Worm (Caenorhabditis elegans) whole organism, early embryonic: ENCODE measurements around the gene srbc-63.

ENCODE experiments used
- B0310.2 ChIP-seq: sonication (generic microtip); optimal IDR thresholded peaks from 2 replicates; lab custom pipeline; 2016; ENCODE audit warnings: mild to moderate bottlenecking, missing genetic modification characterization, missing compliant biosample characterization
- F13C5.2 ChIP-seq: sonication (generic microtip); optimal IDR thresholded peaks from 2 replicates; lab custom pipeline; 2017; ENCODE audit warnings: mild to moderate bottlenecking, missing genetic modification characterization, inconsistent platforms, missing compliant biosample characterization
- aly-1 ChIP-seq: sonication (generic microtip); optimal IDR thresholded peaks from 2 replicates; lab custom pipeline; 2016; ENCODE audit warnings: missing genetic modification characterization, missing compliant biosample characterization
- ama-1 ChIP-seq: fragments of 150-350 bp; optimal IDR thresholded peaks from 2 replicates; lab custom pipeline; 2014
- ceh-13 ChIP-seq: fragments of 200-800 bp; sonication (Bioruptor generic); optimal IDR thresholded peaks from 2 replicates; lab custom pipeline; 2018; ENCODE audit warnings: mild to moderate bottlenecking, missing genetic modification characterization, missing compliant biosample characterization
- ceh-36 ChIP-seq: sonication (generic microtip); optimal IDR thresholded peaks from 2 replicates; lab custom pipeline; 2016; ENCODE audit warnings: missing genetic modification characterization, inconsistent platforms, missing compliant biosample characterization
- ets-7 ChIP-seq: sonication (generic microtip); optimal IDR thresholded peaks from 2 replicates; lab custom pipeline; 2016; ENCODE audit warnings: missing genotype, missing genetic modification characterization, missing compliant biosample characterization
- flt-1 ChIP-seq: fragments of 200-800 bp; sonication (Bioruptor generic); IDR thresholded peaks from 2 replicates; pipeline ENCODE4 v1.3.6; 2022; ENCODE audit warnings: missing genetic modification characterization, missing compliant biosample characterization
- hmbx-1 ChIP-seq: sonication (generic microtip); optimal IDR thresholded peaks from 2 replicates; lab custom pipeline; 2016; ENCODE audit warnings: mild to moderate bottlenecking, missing genetic modification characterization, missing compliant biosample characterization
- hmg-4 ChIP-seq: fragments of 200-800 bp; sonication (Bioruptor generic); optimal IDR thresholded peaks from 2 replicates; lab custom pipeline; 2018; ENCODE audit warnings: mild to moderate bottlenecking, missing genetic modification characterization, missing compliant biosample characterization
- hnd-1 ChIP-seq: sonication (generic microtip); optimal IDR thresholded peaks from 2 replicates; lab custom pipeline; 2016; ENCODE audit warnings: missing genetic modification characterization, missing compliant biosample characterization
- pes-1 ChIP-seq: fragments of 200-800 bp; sonication (Bioruptor generic); IDR thresholded peaks from 2 replicates; pipeline ENCODE4 v1.3.6; 2022; ENCODE audit warnings: missing genetic modification reagents, missing genetic modification characterization, missing compliant biosample characterization
- scrt-1 ChIP-seq: fragments of 200-800 bp; sonication (Bioruptor generic); IDR thresholded peaks from 2 replicates; pipeline ENCODE4 v1.3.6; 2022; ENCODE audit warnings: missing genetic modification characterization, missing compliant biosample characterization
- sea-1 ChIP-seq: fragments of 200-800 bp; sonication (Bioruptor generic); conservative IDR thresholded peaks from 2 replicates; pipeline ENCODE4 v1.3.6; 2022; ENCODE audit warnings: missing genetic modification characterization, missing compliant biosample characterization
- tbx-11 ChIP-seq: fragments of 200-800 bp; sonication (Bioruptor generic); IDR thresholded peaks from 2 replicates; pipeline ENCODE4 v1.3.6; 2022; ENCODE audit warnings: missing genetic modification characterization, missing compliant biosample characterization
- tbx-37 ChIP-seq: fragments of 200-800 bp; sonication (Bioruptor generic); conservative IDR thresholded peaks from 2 replicates; pipeline ENCODE4 v1.3.6; 2022; ENCODE audit warnings: missing genetic modification reagents, missing genetic modification characterization, missing compliant biosample characterization
- tra-4 ChIP-seq: sonication (generic microtip); optimal IDR thresholded peaks from 2 replicates; lab custom pipeline; 2017; ENCODE audit warnings: missing genetic modification characterization, missing compliant biosample characterization

The srbc-63 gene

DNA sequence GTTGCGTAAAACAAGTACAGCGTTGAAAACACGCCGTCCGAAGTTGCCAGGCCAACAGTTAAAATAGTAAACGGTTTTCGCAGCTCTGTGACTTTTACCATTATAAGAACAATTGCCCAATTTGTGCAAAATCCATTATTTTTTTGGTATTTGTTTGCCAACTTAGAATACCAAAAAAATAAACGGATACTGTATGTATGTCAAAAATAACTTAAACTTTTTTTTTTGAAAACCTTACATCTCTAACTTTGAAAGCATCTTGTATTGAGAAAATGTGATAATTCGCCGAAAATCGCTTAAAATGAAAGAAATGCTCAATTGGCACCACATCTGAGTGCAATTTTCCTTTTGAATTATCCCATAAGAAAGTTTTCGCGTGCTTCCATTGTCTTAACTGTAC is 13.8 kb downstream of the srbc-63 start, which contains the start of gene fbxa-199:
TSS of gene fbxa-199 (minus strand) at position 101 of the 400 bp plus-strand sequence.
- TF ChIP-seq tbx-37, result no peak
- TF ChIP-seq aly-1, result no peak
- no peak for TF ChIP-seq ama-1 (lab: Kevin White, UChicago)
- TF ChIP-seq pes-1 (GFP tag; lab: Robert Waterston, UW), result no peak
- no peak for TF ChIP-seq tra-4 (tag; lab: Kevin White, UChicago)
- no peak for TF ChIP-seq sea-1 (GFP tag; lab: Robert Waterston, UW)
- no peak for TF ChIP-seq ets-7 (tag; lab: Kevin White, UChicago)
- no peak for TF ChIP-seq hmbx-1
- no peak for TF ChIP-seq hmg-4 (GFP tag; lab: Kevin White, UChicago)
- no peak for TF ChIP-seq B0310.2 (tag; lab: Kevin White, UChicago)
- no peak for TF ChIP-seq ceh-36 (tag; lab: Kevin White, UChicago)
- no peak for TF ChIP-seq scrt-1 (GFP tag; lab: Robert Waterston, UW)
- TF ChIP-seq tbx-11 (GFP tag; lab: Robert Waterston, UW), result no peak
- TF ChIP-seq flt-1 (GFP tag; lab: Robert Waterston, UW), result no peak
- no peak for TF ChIP-seq ceh-13 (GFP tag; lab: Kevin White, UChicago)

DNA sequence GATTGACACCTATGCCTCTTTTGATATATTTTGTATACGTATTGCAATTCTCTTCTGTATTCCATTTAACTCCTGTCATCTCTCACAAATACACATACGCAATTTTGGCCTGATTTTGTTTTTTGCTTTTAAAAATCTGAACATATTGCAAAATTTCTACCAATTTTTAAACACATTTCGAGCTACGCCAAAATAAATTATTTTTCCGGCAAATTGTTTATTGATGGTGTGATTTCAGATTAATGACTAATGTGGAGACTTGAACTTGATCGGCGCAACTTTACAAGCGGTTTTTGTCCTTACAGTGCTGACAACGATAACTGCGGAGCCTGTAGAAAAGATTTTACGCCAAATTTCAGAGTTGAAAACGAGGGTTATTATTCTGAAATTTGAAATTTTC is 15.4 kb downstream of the srbc-63 start:
- TF ChIP-seq tbx-37 (no peak), B0310.2 (tag; lab: Kevin White, UChicago) (no peak), scrt-1 (GFP tag; lab: Robert Waterston, UW) (no peak), aly-1 (no peak), ets-7 (tag; lab: Kevin White, UChicago) (no peak), ceh-13 (GFP tag; lab: Kevin White, UChicago) (no peak), tbx-11 (GFP tag; lab: Robert Waterston, UW) (no peak), tra-4 (tag; lab: Kevin White, UChicago) (no peak), sea-1 (GFP tag; lab: Robert Waterston, UW) (no peak), flt-1 (GFP tag; lab: Robert Waterston, UW) (no peak), hnd-1 (tag; lab: Kevin White, UChicago) (no peak)

DNA sequence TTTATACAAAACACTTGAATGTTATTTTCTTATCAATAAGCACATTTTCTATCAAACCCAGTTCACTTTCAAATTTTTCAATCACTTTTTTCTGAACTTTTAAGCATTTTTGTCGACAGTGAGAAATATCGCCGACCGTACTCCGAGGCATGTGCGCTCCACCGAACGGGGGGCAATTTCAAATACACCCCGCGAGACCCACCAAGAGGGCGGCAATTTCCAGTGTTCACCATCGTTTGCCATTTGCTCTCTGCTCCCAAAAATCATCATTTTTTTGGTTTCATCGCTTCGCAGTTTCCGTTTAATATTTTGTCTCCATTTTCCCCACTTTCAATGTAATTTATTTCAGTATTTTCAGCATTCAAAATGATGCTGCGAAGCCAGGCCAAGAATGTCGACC is 17.2 kb downstream of the srbc-63 start, which contains the start of gene cyb-3:
TSS of gene cyb-3 (plus strand) at position 350 of the 400 bp plus-strand sequence.
- 0 out of 2 replicates have a peak, but pooled peaks have one; percentile 37 for TF ChIP-seq pes-1 (GFP tag; lab: Robert Waterston, UW)
- no peak for TF ChIP-seq ceh-36 (tag; lab: Kevin White, UChicago)

DNA sequence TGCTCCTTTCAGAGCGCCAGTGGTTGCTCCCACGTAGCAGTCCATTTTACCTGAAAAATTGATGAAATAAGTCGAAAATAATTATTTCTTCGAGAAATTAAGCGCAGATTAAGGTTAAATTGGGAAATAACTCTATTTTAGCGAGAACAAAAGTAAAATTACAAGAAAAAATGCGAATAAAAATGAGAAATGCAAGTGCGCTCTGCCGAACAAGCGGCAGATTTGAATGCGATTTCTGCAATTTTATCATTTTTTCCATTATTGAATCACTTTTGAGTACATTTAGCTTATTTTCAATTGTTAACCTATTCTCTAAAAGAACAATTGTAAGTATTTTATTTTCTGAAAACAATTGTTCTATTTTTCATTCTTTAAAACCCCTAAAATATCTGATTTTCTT is 17.6 kb downstream of the srbc-63 start, which contains the start of gene T06E6.1:
TSS of gene T06E6.1 (minus strand) at position 56 of the 400 bp plus-strand sequence.
- TF ChIP-seq ets-7 (tag; lab: Kevin White, UChicago), result no peak
- TF ChIP-seq flt-1 (GFP tag; lab: Robert Waterston, UW), result no peak
- no peak for TF ChIP-seq hmg-4 (GFP tag; lab: Kevin White, UChicago)
- TF ChIP-seq aly-1, result no peak
- no peak for TF ChIP-seq F13C5.2
- TF ChIP-seq hnd-1 (tag; lab: Kevin White, UChicago), result no peak
- no peak for TF ChIP-seq tra-4 (tag; lab: Kevin White, UChicago)
- TF ChIP-seq ama-1 (lab: Kevin White, UChicago), result no peak
- no peak for TF ChIP-seq tbx-11 (GFP tag; lab: Robert Waterston, UW)

DNA sequence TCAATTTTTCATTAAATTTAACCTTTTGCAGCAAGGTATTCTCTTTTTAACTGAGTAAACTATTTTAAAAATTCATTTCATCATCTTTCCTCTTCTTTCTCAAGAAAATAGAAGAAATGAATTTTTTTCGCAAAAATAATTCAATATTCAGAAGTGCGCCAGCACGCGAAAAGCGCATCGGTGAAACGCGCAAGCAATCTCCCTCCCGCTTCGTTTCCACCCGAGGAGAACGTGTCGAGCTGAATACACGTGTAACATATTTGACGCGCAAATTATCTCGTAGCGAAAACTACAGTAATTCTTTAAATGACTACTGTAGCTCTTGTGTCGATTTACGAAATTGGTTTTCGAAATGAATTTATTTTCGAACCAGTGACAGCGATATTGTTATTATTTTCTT is 20.5 kb downstream of the srbc-63 start:
- TF ChIP-seq tbx-37 (no peak), tra-4 (tag; lab: Kevin White, UChicago) (no peak), hnd-1 (tag; lab: Kevin White, UChicago) (no peak), tbx-11 (GFP tag; lab: Robert Waterston, UW) (no peak), B0310.2 (tag; lab: Kevin White, UChicago) (no peak), scrt-1 (GFP tag; lab: Robert Waterston, UW) (no peak), ceh-36 (tag; lab: Kevin White, UChicago) (no peak), sea-1 (GFP tag; lab: Robert Waterston, UW) (no peak)

DNA sequence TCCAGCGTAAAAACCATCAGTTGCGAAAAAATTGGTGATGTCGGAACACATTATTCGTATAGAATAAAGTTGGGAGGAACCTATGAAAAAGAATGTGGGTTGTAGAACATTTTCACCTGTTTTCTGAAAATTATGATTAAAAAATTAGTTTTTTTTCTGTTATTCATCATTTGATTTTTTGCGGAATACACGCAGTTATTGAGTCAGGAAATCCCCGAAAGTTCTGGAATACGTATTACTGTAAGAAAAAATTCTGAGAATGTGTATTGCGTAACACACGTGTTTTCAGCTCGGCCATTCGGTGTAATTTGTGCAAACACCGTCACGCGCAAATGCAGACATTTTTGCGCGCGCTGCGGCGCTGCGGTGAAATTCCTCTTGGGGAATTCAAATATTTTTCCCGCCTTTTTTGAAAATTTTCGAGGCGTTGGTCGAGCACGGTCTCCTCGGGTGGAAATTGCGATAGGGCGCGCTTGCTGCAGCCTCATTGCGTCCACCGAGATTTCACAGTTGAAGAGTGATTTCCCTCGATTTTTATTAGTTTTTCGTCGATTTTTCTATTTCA is 23.6 kb downstream of the srbc-63 start, which contains the start of gene srh-170:
TSS of gene srh-170 (minus strand) at position 51 of the 565 bp plus-strand sequence.
- TF ChIP-seq tbx-37, result no peak
- peak; percentile 15; the same call in 1 of the 2 replicates for TF ChIP-seq pes-1 (GFP tag; lab: Robert Waterston, UW)
- TF ChIP-seq tra-4 (tag; lab: Kevin White, UChicago), result no peak
- no peak for TF ChIP-seq hnd-1 (tag; lab: Kevin White, UChicago)
- 0 out of 2 replicates have a peak, but pooled peaks have one; percentile 29 for TF ChIP-seq scrt-1 (GFP tag; lab: Robert Waterston, UW)

DNA sequence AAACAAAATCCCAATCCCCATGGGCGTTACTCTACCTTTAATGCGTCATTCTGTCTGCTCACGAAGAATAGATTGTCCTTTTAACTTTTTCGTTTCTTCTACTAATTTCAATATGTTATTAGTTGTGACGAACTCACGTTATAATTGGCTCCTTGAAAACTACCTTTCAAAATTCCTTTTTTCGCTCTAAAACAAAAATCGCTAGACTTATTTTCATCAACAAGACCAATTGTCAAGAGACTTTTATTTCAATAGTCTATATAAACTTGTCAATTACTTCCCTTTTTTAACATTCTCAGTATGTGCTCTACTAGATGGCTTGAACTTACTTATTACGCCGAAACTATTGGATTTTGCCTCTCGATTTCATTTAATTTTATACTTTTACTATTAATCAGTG is 27.8 kb downstream of the srbc-63 start, which contains the start of gene str-102:
TSS of gene str-102 (plus strand) at position 301 of the 400 bp plus-strand sequence.
- no peak for TF ChIP-seq sea-1 (GFP tag; lab: Robert Waterston, UW)
- TF ChIP-seq tbx-37, result no peak
- TF ChIP-seq tbx-11 (GFP tag; lab: Robert Waterston, UW), result no peak

DNA sequence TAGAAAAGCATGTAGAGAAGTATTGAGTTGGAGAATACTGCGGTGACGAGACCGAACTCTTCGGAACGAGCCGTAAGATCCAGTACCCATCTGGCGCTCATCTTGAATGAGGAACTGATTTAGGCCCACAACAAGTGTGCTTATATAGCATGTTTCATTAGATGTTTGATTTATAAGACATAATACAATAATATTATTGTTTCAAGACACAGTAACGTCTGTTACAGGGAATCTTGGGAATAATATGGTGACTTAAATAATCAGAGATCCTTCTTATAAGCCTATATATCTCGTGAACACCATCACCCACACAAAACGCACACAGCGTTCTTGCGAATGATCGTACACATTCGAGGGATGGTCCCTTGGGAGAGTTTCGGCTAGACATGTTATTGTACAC is 28.8 kb downstream of the srbc-63 start, which contains the start of gene str-88:
TSS of gene str-88 (minus strand) at position 101 of the 400 bp plus-strand sequence.
- TF ChIP-seq tbx-37, result no peak
- TF ChIP-seq ama-1 (lab: Kevin White, UChicago), result no peak
- no peak for TF ChIP-seq hmbx-1
- TF ChIP-seq ets-7 (tag; lab: Kevin White, UChicago), result no peak
- no peak for TF ChIP-seq B0310.2 (tag; lab: Kevin White, UChicago)
- no peak for TF ChIP-seq pes-1 (GFP tag; lab: Robert Waterston, UW)
- no peak for TF ChIP-seq hmg-4 (GFP tag; lab: Kevin White, UChicago)
- no peak for TF ChIP-seq ceh-13 (GFP tag; lab: Kevin White, UChicago)
- TF ChIP-seq sea-1 (GFP tag; lab: Robert Waterston, UW), result no peak
- no peak for TF ChIP-seq ceh-36 (tag; lab: Kevin White, UChicago)
- no peak for TF ChIP-seq tbx-11 (GFP tag; lab: Robert Waterston, UW)
- no peak for TF ChIP-seq tra-4 (tag; lab: Kevin White, UChicago)
- no peak for TF ChIP-seq flt-1 (GFP tag; lab: Robert Waterston, UW)
- no peak for TF ChIP-seq F13C5.2
- no peak for TF ChIP-seq scrt-1 (GFP tag; lab: Robert Waterston, UW)
- no peak for TF ChIP-seq hnd-1 (tag; lab: Kevin White, UChicago)
- no peak for TF ChIP-seq aly-1
